Fruit fly (Drosophila melanogaster) whole organism, embryonic: Measurements from ENCODE around the gene CG43675.

Source experiments
- CG10147 ChIP-seq: fragments of 200-800 bp; sonication (Bioruptor generic); optimal IDR thresholded peaks from 2 replicates; lab custom pipeline; 2019; ENCODE audit warnings: missing biosample characterization, mild to moderate bottlenecking, missing genetic modification characterization, moderate library complexity
- CG10431 ChIP-seq: fragments of 200-800 bp; sonication (Bioruptor generic); optimal IDR thresholded peaks from 3 replicates; lab custom pipeline; 2018; ENCODE audit warnings: missing biosample characterization, mild to moderate bottlenecking, missing genetic modification characterization
- CG11696 ChIP-seq: fragments of 200-800 bp; sonication (Bioruptor generic); IDR thresholded peaks from 2 replicates; pipeline ENCODE4 v1.3.6; 2022; ENCODE audit warnings: missing biosample characterization, missing genetic modification characterization
- CG13775 ChIP-seq: fragments of 200-800 bp; sonication (Bioruptor generic); optimal IDR thresholded peaks from 3 replicates; lab custom pipeline; 2017; ENCODE audit warnings: missing biosample characterization, mild to moderate bottlenecking, missing genetic modification characterization
- CG14965 ChIP-seq: fragments of 200-800 bp; sonication (Bioruptor generic); optimal IDR thresholded peaks from 2 replicates; lab custom pipeline; 2016; ENCODE audit warnings: missing biosample characterization, missing genetic modification characterization, borderline replicate concordance
- CG15696 ChIP-seq: fragments of 200-800 bp; sonication (Bioruptor generic); optimal IDR thresholded peaks from 2 replicates; lab custom pipeline; 2019; ENCODE audit warnings: missing biosample characterization, mild to moderate bottlenecking, missing genetic modification characterization, moderate library complexity
- CG17186 ChIP-seq: fragments of 200-800 bp; sonication (Bioruptor generic); optimal IDR thresholded peaks from 3 replicates; lab custom pipeline; 2017; ENCODE audit warnings: missing biosample characterization, missing genetic modification reagents, missing genetic modification characterization
- CG17359 ChIP-seq: fragments of 200-800 bp; sonication (Bioruptor generic); optimal IDR thresholded peaks from 3 replicates; lab custom pipeline; 2018; ENCODE audit warnings: missing biosample characterization, mild to moderate bottlenecking, missing genetic modification characterization, moderate library complexity
- CG2116 ChIP-seq: fragments of 200-800 bp; sonication (Bioruptor generic); optimal IDR thresholded peaks from 3 replicates; lab custom pipeline; 2018; ENCODE audit warnings: missing biosample characterization, mild to moderate bottlenecking, missing genetic modification characterization
- CG2875 ChIP-seq: fragments of 200-800 bp; sonication (Bioruptor generic); optimal IDR thresholded peaks from 2 replicates; lab custom pipeline; 2017; ENCODE audit warnings: missing biosample characterization, mild to moderate bottlenecking, missing genetic modification characterization, missing genetic modification reagents
- CG4282 ChIP-seq: fragments of 200-800 bp; sonication (Bioruptor generic); optimal IDR thresholded peaks from 2 replicates; lab custom pipeline; 2016; ENCODE audit warnings: missing biosample characterization, missing genetic modification characterization
- CG4617 ChIP-seq: fragments of 200-800 bp; sonication (Bioruptor generic); optimal IDR thresholded peaks from 3 replicates; lab custom pipeline; 2016; ENCODE audit warnings: missing biosample characterization, missing genetic modification characterization, borderline replicate concordance
- CG6175 ChIP-seq: fragments of 200-800 bp; sonication (Bioruptor generic); IDR thresholded peaks from 3 replicates; pipeline ENCODE4 v1.3.6; 2022; ENCODE audit warnings: missing biosample characterization, missing genetic modification characterization
- CG6683 ChIP-seq: fragments of 200-800 bp; sonication (Bioruptor generic); optimal IDR thresholded peaks from 2 replicates; lab custom pipeline; 2017; ENCODE audit warnings: missing biosample characterization, mild to moderate bottlenecking, missing genetic modification characterization, missing genetic modification reagents
- CG6765 ChIP-seq: fragments of 200-800 bp; sonication (Bioruptor generic); optimal IDR thresholded peaks from 3 replicates; lab custom pipeline; 2017; ENCODE audit warnings: missing biosample characterization, mild to moderate bottlenecking, missing genetic modification characterization
- CG6813 ChIP-seq: fragments of 200-800 bp; sonication (Bioruptor generic); optimal IDR thresholded peaks from 2 replicates; lab custom pipeline; 2017; ENCODE audit warnings: missing biosample characterization, missing genetic modification characterization, mild to moderate bottlenecking, moderate library complexity, missing genetic modification reagents
- CG6854 ChIP-seq: fragments of 200-800 bp; sonication (Bioruptor generic); optimal IDR thresholded peaks from 3 replicates; lab custom pipeline; 2017; ENCODE audit warnings: missing biosample characterization, mild to moderate bottlenecking, missing genetic modification characterization
- CG7372 ChIP-seq: fragments of 200-800 bp; sonication (Bioruptor generic); IDR thresholded peaks from 2 replicates; pipeline ENCODE4 v1.3.6; 2022; ENCODE audit warnings: missing biosample characterization, missing genetic modification characterization
- CG8281 ChIP-seq: fragments of 200-800 bp; sonication (Bioruptor generic); optimal IDR thresholded peaks from 2 replicates; lab custom pipeline; 2018; ENCODE audit warnings: missing biosample characterization, mild to moderate bottlenecking, missing genetic modification characterization, moderate library complexity
- CG9797 ChIP-seq: fragments of 200-800 bp; sonication (Bioruptor generic); optimal IDR thresholded peaks from 3 replicates; lab custom pipeline; 2018; ENCODE audit warnings: missing biosample characterization, mild to moderate bottlenecking, missing genetic modification characterization
- CkIIα-i1 ChIP-seq: fragments of 200-800 bp; sonication (Bioruptor generic); IDR thresholded peaks from 2 replicates; pipeline ENCODE4 v1.3.6; 2022; ENCODE audit warnings: missing biosample characterization, missing genetic modification characterization
- Dfd ChIP-seq, 2 experiments: fragments of >200 bp; optimal IDR thresholded peaks; 2 replicates each; lab custom pipeline; 2017; ENCODE audit warnings: missing biosample characterization in 2 of 2, missing genetic modification characterization in 2 of 2
- Dp ChIP-seq: fragments of 200-800 bp; sonication (Bioruptor generic); optimal IDR thresholded peaks from 2 replicates; lab custom pipeline; 2018; ENCODE audit warnings: missing biosample characterization, mild to moderate bottlenecking, missing genetic modification characterization, moderate library complexity
- Drgx ChIP-seq: fragments of 200-800 bp; sonication (Bioruptor generic); IDR thresholded peaks from 2 replicates; pipeline ENCODE4 v1.3.6; 2022; ENCODE audit warnings: missing biosample characterization, missing genetic modification characterization
- E2f2 ChIP-seq: fragments of 200-800 bp; sonication (Bioruptor generic); IDR thresholded peaks from 2 replicates; pipeline ENCODE4 v1.3.6; 2022; ENCODE audit warnings: missing biosample characterization, missing genetic modification characterization
- HLHmδ ChIP-seq: fragments of 200-800 bp; sonication (Bioruptor generic); optimal IDR thresholded peaks from 2 replicates; lab custom pipeline; 2018; ENCODE audit warnings: missing biosample characterization, mild to moderate bottlenecking, missing genetic modification characterization, moderate library complexity
- MTF-1 ChIP-seq: fragments of 200-800 bp; sonication (Bioruptor generic); optimal IDR thresholded peaks from 2 replicates; lab custom pipeline; 2018; ENCODE audit warnings: missing biosample characterization, mild to moderate bottlenecking, missing genetic modification characterization, borderline replicate concordance
- Mrtf ChIP-seq: fragments of 200-800 bp; sonication (Bioruptor generic); IDR thresholded peaks from 3 replicates; pipeline ENCODE4 v1.3.6; 2022; ENCODE audit warnings: missing biosample characterization, missing genetic modification characterization
- Ptx1 ChIP-seq: fragments of 200-800 bp; sonication (Bioruptor generic); IDR thresholded peaks from 2 replicates; pipeline ENCODE4 v1.3.6; 2022; ENCODE audit warnings: missing biosample characterization, missing genetic modification characterization
- Sry-δ ChIP-seq: fragments of 200-800 bp; sonication (Bioruptor generic); optimal IDR thresholded peaks from 2 replicates; lab custom pipeline; 2016; ENCODE audit warnings: missing biosample characterization, missing genetic modification characterization
- amos ChIP-seq: fragments of 200-800 bp; sonication (Bioruptor generic); IDR thresholded peaks from 2 replicates; pipeline ENCODE4 v1.3.6; 2022; ENCODE audit warnings: missing biosample characterization, missing genetic modification characterization; ENCODE audit not compliant: partially characterized antibody
- cad ChIP-seq: fragments of >200 bp; optimal IDR thresholded peaks from 2 replicates; lab custom pipeline; 2017; ENCODE audit warnings: missing biosample characterization, missing genetic modification characterization
- dm ChIP-seq: fragments of 200-800 bp; sonication (Bioruptor generic); optimal IDR thresholded peaks from 3 replicates; lab custom pipeline; 2016; ENCODE audit warnings: missing biosample characterization, missing genetic modification characterization
- esg ChIP-seq: fragments of 200-800 bp; sonication (Bioruptor generic); conservative IDR thresholded peaks from 2 replicates; pipeline ENCODE4 v1.3.6; 2022; ENCODE audit warnings: missing biosample characterization, missing genetic modification characterization
- gem ChIP-seq: fragments of 200-800 bp; sonication (Bioruptor generic); optimal IDR thresholded peaks from 2 replicates; lab custom pipeline; 2019; ENCODE audit warnings: missing biosample characterization, mild to moderate bottlenecking, missing genetic modification characterization, moderate library complexity
- gsb ChIP-seq: fragments of 200-800 bp; sonication (Bioruptor generic); IDR thresholded peaks from 2 replicates; pipeline ENCODE4 v1.3.6; 2022; ENCODE audit warnings: missing biosample characterization, missing genetic modification characterization
- gt ChIP-seq: fragments of 200-800 bp; sonication (Bioruptor generic); IDR thresholded peaks from 2 replicates; pipeline ENCODE4 v1.3.6; 2022; ENCODE audit warnings: missing biosample characterization, missing genetic modification characterization
- hkb ChIP-seq, 2 experiments: fragments of 200-800 bp in 1 of 2; fragments of >200 bp in 1 of 2; sonication (Bioruptor generic) in 1 of 2; IDR thresholded peaks in 1 of 2; optimal IDR thresholded peaks in 1 of 2; 2 replicates each; pipeline versions ENCODE4 v1.3.6 to Lab custom; 2017 to 2022; ENCODE audit warnings: missing biosample characterization in 1 of 2, missing genetic modification characterization in 1 of 2
- kni ChIP-seq: fragments of 200-800 bp; sonication (Bioruptor generic); optimal IDR thresholded peaks from 3 replicates; lab custom pipeline; 2017; ENCODE audit warnings: mild to moderate bottlenecking, missing biosample characterization, missing genetic modification reagents, missing genetic modification characterization
- onecut ChIP-seq: fragments of 200-800 bp; sonication (Bioruptor generic); IDR thresholded peaks from 2 replicates; pipeline ENCODE4 v1.3.6; 2022; ENCODE audit warnings: missing biosample characterization, missing genetic modification characterization
- otp ChIP-seq: fragments of 200-800 bp; sonication (Bioruptor generic); IDR thresholded peaks from 3 replicates; pipeline ENCODE4, ENCODE4 v1.3.6; 2022; ENCODE audit warnings: missing biosample characterization, missing genetic modification characterization
- phol ChIP-seq: fragments of 200-800 bp; sonication (Bioruptor generic); optimal IDR thresholded peaks from 3 replicates; lab custom pipeline; 2018; ENCODE audit warnings: missing biosample characterization, mild to moderate bottlenecking, missing genetic modification characterization, moderate library complexity
- pita ChIP-seq: fragments of 200-800 bp; sonication (Bioruptor generic); optimal IDR thresholded peaks from 2 replicates; lab custom pipeline; 2017; ENCODE audit warnings: missing biosample characterization, mild to moderate bottlenecking, missing genetic modification characterization
- sens-2 ChIP-seq: fragments of 200-800 bp; sonication (Bioruptor generic); IDR thresholded peaks from 2 replicates; pipeline ENCODE4 v1.3.6; 2022; ENCODE audit warnings: missing biosample characterization, missing genetic modification characterization
- sr ChIP-seq: fragments of 200-800 bp; sonication (Bioruptor generic); IDR thresholded peaks from 3 replicates; pipeline ENCODE4 v1.3.6; 2022; ENCODE audit warnings: missing biosample characterization, missing genetic modification characterization
- sug ChIP-seq: fragments of 200-800 bp; optimal IDR thresholded peaks from 2 replicates; lab custom pipeline; 2019; ENCODE audit warnings: missing biosample characterization, mild to moderate bottlenecking, missing genetic modification characterization, moderate library complexity
- tin ChIP-seq: fragments of 200-800 bp; sonication (Bioruptor generic); optimal IDR thresholded peaks from 3 replicates; lab custom pipeline; 2016; ENCODE audit warnings: missing biosample characterization, missing genetic modification characterization
- trh ChIP-seq: fragments of 200-800 bp; sonication (Bioruptor generic); optimal IDR thresholded peaks from 2 replicates; lab custom pipeline; 2016; ENCODE audit warnings: missing biosample characterization, missing genetic modification characterization
- twi ChIP-seq: fragments of 200-800 bp; optimal IDR thresholded peaks from 2 replicates; lab custom pipeline; 2019; ENCODE audit warnings: missing biosample characterization, mild to moderate bottlenecking, missing genetic modification characterization, moderate library complexity
- wek ChIP-seq: fragments of 200-800 bp; sonication (Bioruptor generic); optimal IDR thresholded peaks from 3 replicates; lab custom pipeline; 2018; ENCODE audit warnings: missing biosample characterization, mild to moderate bottlenecking, missing genetic modification characterization, moderate library complexity

The CG43675 gene

dm6 chr3R:9370413-9370812, 15.1 kb downstream of the CG43675 start (continued):
- no peak for TF ChIP-seq kni (GFP tag; lab: Kevin White, UChicago)
- TF ChIP-seq CG11696 (GFP tag; lab: Robert Waterston, UW): peak; percentile 29; the same call in 1 of the 2 replicates
- peak; percentile 34 for TF ChIP-seq CG10147
- TF ChIP-seq CG4617 (GFP tag; lab: Kevin White, UChicago): no peak
- no peak for TF ChIP-seq pita
- TF ChIP-seq trh (GFP tag; lab: Kevin White, UChicago): no peak
- peak; percentile 69; the same call in 1 of the 2 replicates for TF ChIP-seq Ptx1 (GFP tag; lab: Robert Waterston, UW)
- TF ChIP-seq otp (GFP tag; lab: Robert Waterston, UW): no peak
- TF ChIP-seq MTF-1 (GFP tag; lab: Kevin White, UChicago): no peak
- TF ChIP-seq gt (GFP tag; lab: Robert Waterston, UW): no peak
- no peak for TF ChIP-seq hkb (optimal IDR thresholded peaks at IDR 0.05; lab: Kevin White, UChicago)
- peak; percentile 74 for TF ChIP-seq hkb (GFP tag; IDR thresholded peaks at IDR 0.05; lab: Robert Waterston, UW)
- TF ChIP-seq CG2875 (GFP tag; lab: Kevin White, UChicago): no peak
- no peak for TF ChIP-seq sens-2 (GFP tag; lab: Robert Waterston, UW)
- peak; percentile 47 for TF ChIP-seq E2f2 (GFP tag; lab: Robert Waterston, UW)
- peak; percentile 62 for TF ChIP-seq esg
- 0 out of 3 replicates have a peak, but pooled peaks have one; percentile 25 for TF ChIP-seq Mrtf
- peak; percentile 22 for TF ChIP-seq CG6854
- peak; percentile 8 for TF ChIP-seq CG13775 (GFP tag; lab: Kevin White, UChicago)
- TF ChIP-seq twi (tag; lab: Kevin White, UChicago): no peak
- TF ChIP-seq amos: no peak
- peak; percentile 67 for TF ChIP-seq CG17359 (tag; lab: Kevin White, UChicago)
- TF ChIP-seq CG2116 (GFP tag; lab: Kevin White, UChicago): no peak
- TF ChIP-seq wek (GFP tag; lab: Kevin White, UChicago): no peak
- TF ChIP-seq CG6683 (GFP tag; lab: Kevin White, UChicago): no peak
- TF ChIP-seq Dp (GFP tag; lab: Kevin White, UChicago): no peak
- TF ChIP-seq CG15696 (tag; lab: Kevin White, UChicago): no peak
- peak; percentile 44; the same call in 1 of the 2 replicates for TF ChIP-seq Drgx (GFP tag; lab: Robert Waterston, UW)
- TF ChIP-seq CG6813 (GFP tag; lab: Kevin White, UChicago): no peak
- no peak for TF ChIP-seq CG17186 (GFP tag; lab: Kevin White, UChicago)
- no peak for TF ChIP-seq HLHmδ (GFP tag; lab: Kevin White, UChicago)
- peak; percentile 75 for TF ChIP-seq gem (tag; lab: Kevin White, UChicago)
- TF ChIP-seq Sry-δ: no peak
- no peak for TF ChIP-seq Dfd (GFP tag; optimal IDR thresholded peaks at IDR 0.05; lab: Kevin White, UChicago)
- TF ChIP-seq CG10431 (GFP tag; lab: Kevin White, UChicago): no peak
- no peak for TF ChIP-seq dm (GFP tag; lab: Kevin White, UChicago)
- TF ChIP-seq CG6175: no peak
- no peak for TF ChIP-seq CkIIα-i1 (GFP tag; lab: Robert Waterston, UW)
- no peak for TF ChIP-seq CG14965
- TF ChIP-seq sr (GFP tag; lab: Robert Waterston, UW): no peak
- TF ChIP-seq tin (GFP tag; lab: Kevin White, UChicago): peak; percentile 3
- peak; percentile 49 for TF ChIP-seq sug (tag; lab: Kevin White, UChicago)
- 0 out of 2 replicates have a peak, but pooled peaks have one; percentile 38 for TF ChIP-seq CG7372 (GFP tag; lab: Robert Waterston, UW)
- peak; percentile 29; the same call in 1 of the 2 replicates for TF ChIP-seq onecut (GFP tag; lab: Robert Waterston, UW)
- TF ChIP-seq CG4282: no peak
- no peak for TF ChIP-seq CG9797 (GFP tag; lab: Kevin White, UChicago)
- no peak for TF ChIP-seq cad
- no peak for TF ChIP-seq CG8281 (tag; lab: Kevin White, UChicago)
- peak; percentile 25 for TF ChIP-seq CG6765 (GFP tag; lab: Kevin White, UChicago)
- TF ChIP-seq phol (tag; lab: Kevin White, UChicago): peak; percentile 44
- no peak for TF ChIP-seq gsb (GFP tag; lab: Robert Waterston, UW)
